Worm (Caenorhabditis elegans): ENCODE data around the gene C30H6.5.

Gene C30H6.5

DNA sequence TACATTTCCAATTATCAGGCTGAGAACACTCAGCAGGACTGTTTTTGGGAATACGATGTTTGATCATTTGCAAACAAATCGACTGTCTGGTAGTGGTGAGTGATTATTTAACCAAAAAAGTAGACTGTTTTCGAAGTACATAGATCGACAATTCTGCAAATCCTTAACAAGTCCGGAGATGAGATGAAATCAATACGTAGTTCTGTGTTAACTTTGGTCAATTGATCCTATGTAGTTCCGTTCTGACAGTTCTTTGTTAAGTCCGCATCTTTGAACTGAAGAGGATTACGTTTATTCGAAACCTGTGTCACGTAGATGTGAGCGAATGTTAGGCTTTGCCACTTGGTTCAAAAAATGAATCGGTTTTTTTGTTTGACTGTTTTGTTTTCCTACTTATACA, 20.0 kb upstream of the C30H6.5 start, which contains the start of gene clec-199:
TSS of gene clec-199 (plus strand) at position 301 of the 400 bp plus-strand sequence.
- no peak for TF ChIP-seq ctbp-1 (GFP tag; IDR thresholded peaks at IDR 0.05)
- TF ChIP-seq ztf-7 (tag; optimal IDR thresholded peaks at IDR 0.05) = no peak
- TF ChIP-seq Y105C5A.15 (GFP tag; IDR thresholded peaks at IDR 0.05) = no peak
- TF ChIP-seq Y48G9A.11 (GFP tag; IDR thresholded peaks at IDR 0.05) = no peak
- no peak for TF ChIP-seq lin-39 (tag; optimal IDR thresholded peaks at IDR 0.05)
- no peak for TF ChIP-seq aly-2 (tag; optimal IDR thresholded peaks at IDR 0.05)
- no peak for TF ChIP-seq dmd-9 (GFP tag; IDR thresholded peaks at IDR 0.05)
- no peak for TF ChIP-seq ces-1 (GFP tag; optimal IDR thresholded peaks at IDR 0.05)
- TF ChIP-seq unc-62 (GFP tag; optimal IDR thresholded peaks at IDR 0.05 in 1 of 2) = no peak
- no peak for TF ChIP-seq unc-62 (tag; optimal IDR thresholded peaks at IDR 0.05)
- TF ChIP-seq ZK546.5 (tag; optimal IDR thresholded peaks at IDR 0.05) = no peak
- no peak for TF ChIP-seq daf-16 (GFP tag; optimal IDR thresholded peaks at IDR 0.05)
- TF ChIP-seq daf-16 (tag; optimal IDR thresholded peaks at IDR 0.05) = no peak
- TF ChIP-seq nhr-111 (GFP tag; optimal IDR thresholded peaks at IDR 0.05) = no peak
- no peak for TF ChIP-seq F26F4.8 (GFP tag; conservative IDR thresholded peaks at IDR 0.05)
- TF ChIP-seq ceh-20 (GFP tag; IDR thresholded peaks at IDR 0.05) = no peak
- no peak for TF ChIP-seq fos-1 (tag; optimal IDR thresholded peaks at IDR 0.05)
- TF ChIP-seq mdl-1 (tag; optimal IDR thresholded peaks at IDR 0.05) = no peak
- TF ChIP-seq F10B5.3 (tag; optimal IDR thresholded peaks at IDR 0.05) = no peak

DNA sequence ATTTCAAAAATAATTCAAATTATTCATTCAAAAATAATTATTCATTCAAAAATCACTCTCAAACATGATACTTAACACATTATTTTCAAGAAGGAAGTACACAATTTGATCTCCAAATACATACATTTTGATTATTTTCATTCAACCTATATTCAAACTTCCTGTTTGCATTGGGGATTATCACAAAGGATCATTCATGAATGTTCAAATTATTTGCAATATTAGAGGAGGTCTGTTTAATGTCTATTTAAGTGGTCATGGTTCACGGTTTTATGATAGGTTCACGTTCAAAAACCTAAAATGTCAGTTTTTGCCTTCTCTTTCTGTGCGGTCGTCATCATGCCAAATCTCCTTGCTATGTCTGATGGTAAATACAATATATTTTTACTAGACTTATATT, 10.4 kb upstream of the C30H6.5 start, which contains the start of gene clec-202:
TSS of gene clec-202 (plus strand) at position 301 of the 400 bp plus-strand sequence.
- TF ChIP-seq nhr-77 (tag; optimal IDR thresholded peaks at IDR 0.05) (no peak), ceh-82 (tag; optimal IDR thresholded peaks at IDR 0.05) (no peak), pqm-1 (tag; optimal IDR thresholded peaks at IDR 0.05) (no peak), unc-62 (GFP tag; optimal IDR thresholded peaks at IDR 0.05 in 1 of 2) (peak in 1 of 2 experiments; percentile 37), unc-62 (tag; optimal IDR thresholded peaks at IDR 0.05) (no peak), dmd-9 (GFP tag; IDR thresholded peaks at IDR 0.05) (no peak), cey-2 (tag; optimal IDR thresholded peaks at IDR 0.05; ENCODE audit: borderline replicate concordance, insufficient read depth) (no peak), daf-16 (GFP tag; optimal IDR thresholded peaks at IDR 0.05) (no peak), daf-16 (tag; optimal IDR thresholded peaks at IDR 0.05) (no peak), F26F4.8 (GFP tag; conservative IDR thresholded peaks at IDR 0.05) (no peak)

DNA sequence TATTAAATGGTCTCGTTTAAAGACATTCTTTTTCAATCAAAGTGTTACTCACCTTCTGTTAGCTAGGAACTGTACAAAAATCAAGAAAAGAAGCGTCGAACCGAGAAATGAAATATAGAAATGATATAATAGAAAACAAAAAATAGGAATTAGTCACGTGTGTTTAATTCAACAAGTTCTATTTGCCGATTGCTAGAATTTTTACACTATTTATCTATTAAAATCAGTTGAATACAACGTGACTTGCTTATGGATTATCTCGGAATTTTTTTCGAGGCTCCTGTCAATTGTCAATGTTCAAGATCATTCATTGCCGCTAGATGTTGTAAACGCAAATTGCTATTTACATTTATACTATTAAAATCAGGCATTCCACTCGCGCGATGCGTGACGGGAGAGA, 4.3 kb upstream of the C30H6.5 start, which contains the start of gene zipt-17:
TSS of gene zipt-17 (minus strand) at position 101 of the 400 bp plus-strand sequence.
- no peak for TF ChIP-seq ztf-7 (tag; optimal IDR thresholded peaks at IDR 0.05)
- no peak for TF ChIP-seq ZK337.2 (GFP tag; IDR thresholded peaks at IDR 0.05)
- no peak for TF ChIP-seq egl-27 (tag; optimal IDR thresholded peaks at IDR 0.05)
- TF ChIP-seq spr-1 (tag; optimal IDR thresholded peaks at IDR 0.05) = no peak
- no peak for TF ChIP-seq lin-29 (GFP tag; IDR thresholded peaks at IDR 0.05)
- TF ChIP-seq ama-1 (optimal IDR thresholded peaks at IDR 0.05) = no peak
- no peak for TF ChIP-seq duxl-1 (tag; optimal IDR thresholded peaks at IDR 0.05; ENCODE audit: poor library complexity)
- TF ChIP-seq mes-2 (tag; optimal IDR thresholded peaks at IDR 0.05; ENCODE audit: poor library complexity, severe bottlenecking) = no peak
- TF ChIP-seq dmd-6 (GFP tag; IDR thresholded peaks at IDR 0.05) = no peak
- no peak for TF ChIP-seq madf-9 (GFP tag; conservative IDR thresholded peaks at IDR 0.05)
- no peak for TF ChIP-seq php-3 (GFP tag; IDR thresholded peaks at IDR 0.05)
- no peak for TF ChIP-seq ces-1 (GFP tag; optimal IDR thresholded peaks at IDR 0.05)
- TF ChIP-seq cey-2 (tag; optimal IDR thresholded peaks at IDR 0.05; ENCODE audit: borderline replicate concordance, insufficient read depth) = no peak
- no peak for TF ChIP-seq mep-1 (tag; optimal IDR thresholded peaks at IDR 0.05)
- no peak for TF ChIP-seq mdl-1 (tag; optimal IDR thresholded peaks at IDR 0.05)
- no peak for TF ChIP-seq F26F4.8 (GFP tag; conservative IDR thresholded peaks at IDR 0.05)
- no peak for TF ChIP-seq dpl-1 (GFP tag; optimal IDR thresholded peaks at IDR 0.05)
- TF ChIP-seq zip-2 (tag; optimal IDR thresholded peaks at IDR 0.05) = no peak
- TF ChIP-seq nhr-11 (tag; optimal IDR thresholded peaks at IDR 0.05) = no peak
- TF ChIP-seq nhr-76 (tag; optimal IDR thresholded peaks at IDR 0.05) = no peak

Measured in whole organism, L4 larva.